Fruit fly (Drosophila melanogaster) whole organism, embryonic: ENCODE results near the gene Ufd4.

Experiments used
- Antp ChIP-seq: fragments of 200-800 bp; sonication (Bioruptor generic); optimal IDR thresholded peaks from 3 replicates; lab custom pipeline; 2016; ENCODE audit warnings: missing biosample characterization, missing genetic modification characterization
- BEAF-32 ChIP-seq: fragments of 200-800 bp; sonication (Bioruptor generic); optimal IDR thresholded peaks from 3 replicates; lab custom pipeline; 2017; ENCODE audit warnings: missing biosample characterization, missing genetic modification characterization, mild to moderate bottlenecking, moderate library complexity, missing genetic modification reagents
- CG10209 ChIP-seq: fragments of 200-800 bp; sonication (Bioruptor generic); optimal IDR thresholded peaks from 3 replicates; lab custom pipeline; 2017; ENCODE audit warnings: missing biosample characterization, mild to moderate bottlenecking, missing genetic modification characterization, missing genetic modification reagents
- CG10366 ChIP-seq: fragments of 200-800 bp; sonication (Bioruptor generic); IDR thresholded peaks from 2 replicates; pipeline ENCODE4 v1.3.6; 2022; ENCODE audit warnings: missing biosample characterization, missing genetic modification characterization
- CG10654 ChIP-seq: fragments of 200-800 bp; sonication (Bioruptor generic); optimal IDR thresholded peaks from 2 replicates; lab custom pipeline; 2016; ENCODE audit warnings: missing biosample characterization, missing genetic modification characterization
- CG11093 ChIP-seq: fragments of 200-800 bp; sonication (Bioruptor generic); IDR thresholded peaks from 3 replicates; pipeline ENCODE4 v1.3.6; 2022; ENCODE audit warnings: missing biosample characterization, missing genetic modification characterization
- CG11398 ChIP-seq: fragments of 200-800 bp; sonication (Bioruptor generic); optimal IDR thresholded peaks from 2 replicates; lab custom pipeline; 2016; ENCODE audit warnings: missing biosample characterization, missing genetic modification characterization
- CG12155 ChIP-seq: fragments of 200-800 bp; sonication (Bioruptor generic); optimal IDR thresholded peaks from 3 replicates; lab custom pipeline; 2016; ENCODE audit warnings: missing biosample characterization, missing genetic modification characterization
- CG13296 ChIP-seq: fragments of 200-800 bp; sonication (Bioruptor generic); optimal IDR thresholded peaks from 3 replicates; lab custom pipeline; 2018; ENCODE audit warnings: missing biosample characterization, mild to moderate bottlenecking, missing genetic modification characterization
- CG13624 ChIP-seq: fragments of 200-800 bp; sonication (Bioruptor generic); optimal IDR thresholded peaks from 2 replicates; lab custom pipeline; 2016; ENCODE audit warnings: missing biosample characterization, missing genetic modification characterization
- CG14014 ChIP-seq: fragments of 200-800 bp; sonication (Bioruptor generic); IDR thresholded peaks from 2 replicates; pipeline ENCODE4 v1.3.6; 2022; ENCODE audit warnings: missing biosample characterization, missing genetic modification characterization
- CG17359 ChIP-seq: fragments of 200-800 bp; sonication (Bioruptor generic); optimal IDR thresholded peaks from 3 replicates; lab custom pipeline; 2018; ENCODE audit warnings: missing biosample characterization, mild to moderate bottlenecking, missing genetic modification characterization, moderate library complexity
- CG17802 ChIP-seq: fragments of 200-800 bp; sonication (Bioruptor generic); optimal IDR thresholded peaks from 2 replicates; lab custom pipeline; 2018; ENCODE audit warnings: missing biosample characterization, mild to moderate bottlenecking, missing genetic modification characterization, moderate library complexity
- CG2120 ChIP-seq: fragments of 200-800 bp; sonication (Bioruptor generic); optimal IDR thresholded peaks from 3 replicates; lab custom pipeline; 2016; ENCODE audit warnings: missing biosample characterization, missing genetic modification characterization
- CG2875 ChIP-seq: fragments of 200-800 bp; sonication (Bioruptor generic); optimal IDR thresholded peaks from 2 replicates; lab custom pipeline; 2017; ENCODE audit warnings: missing biosample characterization, mild to moderate bottlenecking, missing genetic modification characterization, missing genetic modification reagents
- CG4424 ChIP-seq: fragments of 200-800 bp; sonication (Bioruptor generic); optimal IDR thresholded peaks from 3 replicates; lab custom pipeline; 2016; ENCODE audit warnings: missing biosample characterization, missing genetic modification characterization
- CG4820 ChIP-seq: fragments of 200-800 bp; sonication (Bioruptor generic); optimal IDR thresholded peaks from 3 replicates; lab custom pipeline; 2016; ENCODE audit warnings: missing biosample characterization, missing genetic modification characterization
- CG6254 ChIP-seq: fragments of 200-800 bp; sonication (Bioruptor generic); optimal IDR thresholded peaks from 3 replicates; lab custom pipeline; 2017; ENCODE audit warnings: mild to moderate bottlenecking, missing biosample characterization, missing genetic modification reagents, missing genetic modification characterization
- CG6765 ChIP-seq: fragments of 200-800 bp; sonication (Bioruptor generic); optimal IDR thresholded peaks from 3 replicates; lab custom pipeline; 2017; ENCODE audit warnings: missing biosample characterization, mild to moderate bottlenecking, missing genetic modification characterization
- CG6813 ChIP-seq: fragments of 200-800 bp; sonication (Bioruptor generic); optimal IDR thresholded peaks from 2 replicates; lab custom pipeline; 2017; ENCODE audit warnings: missing biosample characterization, missing genetic modification characterization, mild to moderate bottlenecking, moderate library complexity, missing genetic modification reagents
- Doc2 ChIP-seq: fragments of 200-800 bp; sonication (Bioruptor generic); IDR thresholded peaks from 2 replicates; pipeline ENCODE4 v1.3.6; 2022; ENCODE audit warnings: missing biosample characterization, missing genetic modification characterization
- Dp ChIP-seq: fragments of 200-800 bp; sonication (Bioruptor generic); optimal IDR thresholded peaks from 2 replicates; lab custom pipeline; 2018; ENCODE audit warnings: missing biosample characterization, mild to moderate bottlenecking, missing genetic modification characterization, moderate library complexity
- Dref ChIP-seq: fragments of 200-800 bp; sonication (Bioruptor generic); IDR thresholded peaks from 2 replicates; pipeline ENCODE4 v1.3.6; 2022; ENCODE audit warnings: missing biosample characterization, missing genetic modification characterization
- E2f1 ChIP-seq: fragments of 200-800 bp; sonication (Bioruptor generic); IDR thresholded peaks from 2 replicates; pipeline ENCODE4 v1.3.6; 2022; ENCODE audit warnings: missing biosample characterization, missing genetic modification characterization
- Fer2 ChIP-seq: fragments of 200-800 bp; sonication (Bioruptor generic); optimal IDR thresholded peaks from 2 replicates; lab custom pipeline; 2018; ENCODE audit warnings: missing biosample characterization, mild to moderate bottlenecking, missing genetic modification characterization, moderate library complexity
- H15 ChIP-seq: fragments of 200-800 bp; sonication (Bioruptor generic); IDR thresholded peaks from 3 replicates; pipeline ENCODE4 v1.3.6; 2022; ENCODE audit warnings: missing biosample characterization, missing genetic modification characterization
- HLH3B ChIP-seq: fragments of 200-800 bp; sonication (Bioruptor generic); IDR thresholded peaks from 2 replicates; pipeline ENCODE4 v1.3.6; 2022; ENCODE audit warnings: missing biosample characterization, missing genetic modification characterization
- NfI ChIP-seq: fragments of 200-800 bp; sonication (Bioruptor generic); optimal IDR thresholded peaks from 3 replicates; lab custom pipeline; 2018; ENCODE audit warnings: missing biosample characterization, mild to moderate bottlenecking, missing genetic modification characterization, moderate library complexity
- TFAM ChIP-seq: fragments of 200-800 bp; sonication (Bioruptor generic); optimal IDR thresholded peaks from 2 replicates; lab custom pipeline; 2017; ENCODE audit warnings: missing biosample characterization, missing genetic modification characterization, inconsistent platforms
- caup ChIP-seq: fragments of 200-800 bp; sonication (Bioruptor generic); optimal IDR thresholded peaks from 3 replicates; lab custom pipeline; 2017; ENCODE audit warnings: missing biosample characterization, mild to moderate bottlenecking, missing genetic modification characterization, moderate library complexity; ENCODE audit not compliant: severe bottlenecking
- crc ChIP-seq: fragments of 200-800 bp; sonication (Bioruptor generic); optimal IDR thresholded peaks from 2 replicates; lab custom pipeline; 2016; ENCODE audit warnings: missing biosample characterization, missing genetic modification characterization
- emc ChIP-seq: fragments of 200-800 bp; sonication (Bioruptor generic); optimal IDR thresholded peaks from 2 replicates; lab custom pipeline; 2016; ENCODE audit warnings: missing biosample characterization, missing genetic modification characterization
- ftz-f1 ChIP-seq: fragments of 200-800 bp; sonication (Bioruptor generic); optimal IDR thresholded peaks from 2 replicates; lab custom pipeline; 2016; ENCODE audit warnings: missing biosample characterization, missing genetic modification characterization
- gcm ChIP-seq: fragments of 200-800 bp; sonication (Bioruptor generic); optimal IDR thresholded peaks from 2 replicates; lab custom pipeline; 2019; ENCODE audit warnings: missing biosample characterization, mild to moderate bottlenecking, missing genetic modification characterization, moderate library complexity
- gcm2 ChIP-seq: fragments of 200-800 bp; sonication (Bioruptor generic); optimal IDR thresholded peaks from 2 replicates; lab custom pipeline; 2016; ENCODE audit warnings: missing biosample characterization, missing genetic modification characterization
- gfzf ChIP-seq: fragments of 200-800 bp; sonication (Bioruptor generic); optimal IDR thresholded peaks from 2 replicates; lab custom pipeline; 2016; ENCODE audit warnings: missing biosample characterization, mild to moderate bottlenecking, missing genetic modification characterization, moderate library complexity
- inv ChIP-seq: fragments of 200-800 bp; sonication (Bioruptor generic); IDR thresholded peaks from 2 replicates; pipeline ENCODE4 v1.3.6; 2022; ENCODE audit warnings: missing biosample characterization, missing genetic modification characterization; ENCODE audit not compliant: partially characterized antibody
- kah ChIP-seq: fragments of 200-800 bp; sonication (Bioruptor generic); optimal IDR thresholded peaks from 2 replicates; lab custom pipeline; 2018; ENCODE audit warnings: missing biosample characterization, mild to moderate bottlenecking, missing genetic modification characterization
- mam ChIP-seq: fragments of 200-800 bp; sonication (Bioruptor generic); optimal IDR thresholded peaks from 3 replicates; lab custom pipeline; 2016; ENCODE audit warnings: missing biosample characterization, missing genetic modification characterization
- odd ChIP-seq: fragments of 200-800 bp; sonication (Bioruptor generic); optimal IDR thresholded peaks from 2 replicates; lab custom pipeline; 2017; ENCODE audit warnings: missing biosample characterization, mild to moderate bottlenecking, missing genetic modification characterization
- row ChIP-seq: fragments of 200-800 bp; sonication (Bioruptor generic); IDR thresholded peaks from 3 replicates; pipeline ENCODE4 v1.3.6; 2022; ENCODE audit warnings: missing biosample characterization, missing genetic modification characterization
- scrt ChIP-seq: fragments of 200-800 bp; sonication (Bioruptor generic); optimal IDR thresholded peaks from 2 replicates; lab custom pipeline; 2018; ENCODE audit warnings: missing biosample characterization, mild to moderate bottlenecking, missing genetic modification characterization, moderate library complexity
- slbo ChIP-seq: fragments of 200-800 bp; sonication (Bioruptor generic); IDR thresholded peaks from 2 replicates; pipeline ENCODE4 v1.3.6; 2022; ENCODE audit warnings: missing biosample characterization, missing genetic modification characterization
- sob ChIP-seq: fragments of 200-800 bp; sonication (Bioruptor generic); IDR thresholded peaks from 2 replicates; pipeline ENCODE4 v1.3.6; 2022; ENCODE audit warnings: missing biosample characterization, missing genetic modification characterization
- sug ChIP-seq: fragments of 200-800 bp; optimal IDR thresholded peaks from 2 replicates; lab custom pipeline; 2019; ENCODE audit warnings: missing biosample characterization, mild to moderate bottlenecking, missing genetic modification characterization, moderate library complexity
- tgo ChIP-seq: fragments of 200-800 bp; sonication (Bioruptor generic); IDR thresholded peaks from 3 replicates; pipeline ENCODE4 v1.3.6; 2022; ENCODE audit warnings: missing biosample characterization, missing genetic modification characterization
- tin ChIP-seq: fragments of 200-800 bp; sonication (Bioruptor generic); optimal IDR thresholded peaks from 3 replicates; lab custom pipeline; 2016; ENCODE audit warnings: missing biosample characterization, missing genetic modification characterization
- wek ChIP-seq: fragments of 200-800 bp; sonication (Bioruptor generic); optimal IDR thresholded peaks from 3 replicates; lab custom pipeline; 2018; ENCODE audit warnings: missing biosample characterization, mild to moderate bottlenecking, missing genetic modification characterization, moderate library complexity
- zf30C ChIP-seq: fragments of 200-800 bp; sonication (Bioruptor generic); optimal IDR thresholded peaks from 3 replicates; lab custom pipeline; 2018; ENCODE audit warnings: missing biosample characterization, mild to moderate bottlenecking, missing genetic modification characterization
- zfh1 ChIP-seq: fragments of 200-800 bp; sonication (Bioruptor generic); IDR thresholded peaks from 3 replicates; pipeline ENCODE4 v1.3.6; 2022; ENCODE audit warnings: missing biosample characterization, missing genetic modification characterization
- zfh2 ChIP-seq: fragments of 200-800 bp; sonication (Bioruptor generic); optimal IDR thresholded peaks from 2 replicates; lab custom pipeline; 2016; ENCODE audit warnings: missing biosample characterization, missing genetic modification characterization

The Ufd4 gene

DNA sequence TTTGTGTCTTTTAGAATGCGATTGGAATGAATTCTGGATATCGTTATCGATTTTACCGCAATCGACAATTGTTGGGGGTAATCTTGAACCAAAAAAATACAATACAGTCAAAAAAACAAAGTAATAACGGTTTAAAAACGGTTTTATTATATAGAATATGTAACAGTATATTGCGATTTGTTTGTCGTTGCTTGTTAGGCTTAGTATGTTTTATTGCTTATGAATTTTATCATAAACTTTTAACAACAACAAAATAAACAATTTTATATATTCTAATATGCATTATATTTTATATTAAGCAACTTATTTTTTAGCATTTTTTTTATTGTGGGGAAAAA lies 7.6 kb upstream of the Ufd4 start, which contains the start of gene CYLD (continued):
- TF ChIP-seq CG13296 (GFP tag; lab: Kevin White, UChicago) (peak; percentile 72), Fer2 (tag; lab: Kevin White, UChicago) (peak; percentile 19), CG10209 (GFP tag; lab: Kevin White, UChicago) (peak; percentile 52), CG6765 (GFP tag; lab: Kevin White, UChicago) (peak; percentile 18), row (GFP tag; lab: Robert Waterston, UW) (peak; percentile 77), slbo (GFP tag; lab: Robert Waterston, UW) (peak; percentile 77), Dp (GFP tag; lab: Kevin White, UChicago) (peak; percentile 15), CG6813 (GFP tag; lab: Kevin White, UChicago) (no peak), zf30C (GFP tag; lab: Kevin White, UChicago) (peak; percentile 86), CG4424 (GFP tag; lab: Kevin White, UChicago) (peak; percentile 71), kah (GFP tag; lab: Kevin White, UChicago) (no peak), CG11093 (GFP tag; lab: Robert Waterston, UW) (no peak), BEAF-32 (peak; percentile 15), H15 (GFP tag; lab: Robert Waterston, UW) (no peak), odd (GFP tag; lab: Kevin White, UChicago) (peak; percentile 70), CG13624 (peak; percentile 44), CG10366 (GFP tag; lab: Robert Waterston, UW) (peak; percentile 41; the same call in 1 of the 2 replicates), crc (GFP tag; lab: Kevin White, UChicago) (no peak), scrt (no peak), CG17359 (tag; lab: Kevin White, UChicago) (peak; percentile 77), CG4820 (GFP tag; lab: Kevin White, UChicago) (peak; percentile 60), TFAM (no peak), wek (GFP tag; lab: Kevin White, UChicago) (peak; percentile 97), CG12155 (GFP tag; lab: Kevin White, UChicago) (peak; percentile 41), E2f1 (GFP tag; lab: Robert Waterston, UW) (peak; percentile 51; the same call in 1 of the 2 replicates), tin (GFP tag; lab: Kevin White, UChicago) (peak; percentile 54), CG14014 (GFP tag; lab: Robert Waterston, UW) (peak; percentile 76; the same call in 1 of the 2 replicates), HLH3B (GFP tag; lab: Robert Waterston, UW) (peak; percentile 44; the same call in 1 of the 2 replicates), mam (peak; percentile 30), gcm (GFP tag; lab: Kevin White, UChicago) (peak; percentile 73), caup (GFP tag; lab: Kevin White, UChicago) (no peak), CG11398 (GFP tag; lab: Kevin White, UChicago) (no peak), tgo (GFP tag; lab: Robert Waterston, UW) (peak; percentile 61; the same call in 2 of the 3 replicates), CG2875 (peak; percentile 41), CG10654 (GFP tag; lab: Kevin White, UChicago) (peak; percentile 61), CG17802 (tag; lab: Kevin White, UChicago) (no peak), Antp (no peak), ftz-f1 (GFP tag; lab: Kevin White, UChicago) (no peak), CG6254 (GFP tag; lab: Kevin White, UChicago) (peak; percentile 21), NfI (GFP tag; lab: Kevin White, UChicago) (peak; percentile 47), inv (no peak), emc (GFP tag; lab: Kevin White, UChicago) (no peak), gcm2 (GFP tag; lab: Kevin White, UChicago) (no peak), sug (tag; lab: Kevin White, UChicago) (peak; percentile 49), Dref (GFP tag; lab: Robert Waterston, UW) (peak; percentile 65), Doc2 (GFP tag; lab: Robert Waterston, UW) (no peak), zfh2 (GFP tag; lab: Kevin White, UChicago) (no peak), CG2120 (GFP tag; lab: Kevin White, UChicago) (peak; percentile 76), sob (GFP tag; lab: Robert Waterston, UW) (peak; percentile 66; the same call in 1 of the 2 replicates), zfh1 (GFP tag; lab: Robert Waterston, UW) (peak; percentile 81), gfzf (GFP tag; lab: Kevin White, UChicago) (peak; percentile 37)
